Fruit fly (Drosophila melanogaster): ENCODE results near the gene Rab1.
A peak's percentile ranks its signal among the peaks of the same experiment; 100 is the strongest.

The Rab1 gene

DNA sequence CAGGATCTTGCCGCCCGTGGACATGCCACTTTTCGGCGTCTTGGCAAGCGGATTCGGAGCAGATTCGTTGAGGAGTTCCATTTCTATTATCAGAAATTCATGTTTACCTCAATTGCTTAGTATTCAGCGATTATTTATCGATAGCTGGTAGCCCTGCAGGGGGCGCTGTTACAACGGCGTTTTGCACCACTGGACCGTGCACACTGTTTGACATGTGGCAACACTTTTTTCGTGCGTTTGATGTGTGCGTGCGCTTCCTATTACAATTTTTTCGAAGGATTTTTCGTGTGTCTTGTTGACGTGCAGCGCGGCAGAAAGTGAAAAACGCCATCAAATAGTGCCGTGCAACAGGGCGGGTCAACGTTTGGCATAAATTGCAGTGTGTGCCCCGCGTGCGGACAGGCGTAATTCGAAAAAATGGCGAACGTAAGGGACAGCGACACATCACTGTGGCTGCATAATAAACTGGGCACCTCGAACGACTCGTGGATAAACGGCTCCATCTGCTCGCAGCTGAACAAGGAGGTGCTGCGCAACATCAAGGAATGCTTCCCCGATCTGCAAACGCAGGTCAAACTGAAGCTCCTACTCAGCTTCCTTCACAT, 45.3 kb downstream of the Rab1 start, which contains the start of the genes CG3337 and Nelf-A (continued):
- no peak for TF ChIP-seq oc (tag; optimal IDR thresholded peaks at IDR 0.05)
- TF ChIP-seq Ssrp (tag; optimal IDR thresholded peaks at IDR 0.05), result no peak
- TF ChIP-seq Mes4 (GFP tag; optimal IDR thresholded peaks at IDR 0.05), result peak; percentile 67
- TF ChIP-seq CG3407 (GFP tag; optimal IDR thresholded peaks at IDR 0.05), result no peak
- peak; percentile 86 for TF ChIP-seq Sry-δ (GFP tag; optimal IDR thresholded peaks at IDR 0.05)
- peak; percentile 83 for TF ChIP-seq CG7786 (GFP tag; optimal IDR thresholded peaks at IDR 0.05)
- peak; percentile 36 for TF ChIP-seq twi (tag; optimal IDR thresholded peaks at IDR 0.05)
- TF ChIP-seq sens (GFP tag), result peak; percentile 94
- TF ChIP-seq Scr (GFP tag; IDR thresholded peaks at IDR 0.05; ENCODE audit: partially characterized antibody), result peak; percentile 78
- no peak for TF ChIP-seq CG11093 (GFP tag; IDR thresholded peaks at IDR 0.05)
- peak; percentile 34; the same call in 1 of the 3 replicates for TF ChIP-seq CG14050 (GFP tag; IDR thresholded peaks at IDR 0.05)
- peak; percentile 44; the same call in 1 of the 2 replicates for TF ChIP-seq CG17612 (GFP tag; IDR thresholded peaks at IDR 0.05)
- TF ChIP-seq E2f2 (GFP tag; IDR thresholded peaks at IDR 0.05), result peak; percentile 68
- no peak for TF ChIP-seq fd64A (GFP tag; optimal IDR thresholded peaks at IDR 0.05)
- TF ChIP-seq tll (GFP tag; optimal IDR thresholded peaks at IDR 0.05), result no peak
- peak; percentile 45 for TF ChIP-seq Atf-2 (GFP tag; optimal IDR thresholded peaks at IDR 0.05)
- peak; percentile 67 for TF ChIP-seq CG12942 (GFP tag; optimal IDR thresholded peaks at IDR 0.05)
- TF ChIP-seq Sox102F (GFP tag; optimal IDR thresholded peaks at IDR 0.05), result no peak
- TF ChIP-seq ato (GFP tag; IDR thresholded peaks at IDR 0.05; ENCODE audit: partially characterized antibody), result peak; percentile 64
- TF ChIP-seq lov (optimal IDR thresholded peaks at IDR 0.05), result no peak
- 0 out of 3 replicates have a peak, but pooled peaks have one; percentile 52 for TF ChIP-seq lov (GFP tag; IDR thresholded peaks at IDR 0.05)
- peak; percentile 94 for TF ChIP-seq CG42726 (GFP tag; IDR thresholded peaks at IDR 0.05; ENCODE audit: partially characterized antibody)
- TF ChIP-seq CG32772 (GFP tag; IDR thresholded peaks at IDR 0.05), result 0 out of 2 replicates have a peak, but pooled peaks have one; percentile 46
- TF ChIP-seq HmgZ (tag; optimal IDR thresholded peaks at IDR 0.05), result peak; percentile 94
- peak; percentile 98 for TF ChIP-seq Ets65A (GFP tag)
- peak; percentile 97 for TF ChIP-seq Med (GFP tag)
- no peak for TF ChIP-seq Awh (GFP tag; IDR thresholded peaks at IDR 0.05)
- no peak for TF ChIP-seq sima (GFP tag; optimal IDR thresholded peaks at IDR 0.05)
- peak; percentile 55 for TF ChIP-seq al (GFP tag; IDR thresholded peaks at IDR 0.05)
- peak; percentile 79 for TF ChIP-seq CG32532 (GFP tag; IDR thresholded peaks at IDR 0.05)
- peak; percentile 89 for TF ChIP-seq bbx (GFP tag; IDR thresholded peaks at IDR 0.05; ENCODE audit: partially characterized antibody)
- peak; percentile 80 for TF ChIP-seq NfI (GFP tag; optimal IDR thresholded peaks at IDR 0.05)
- peak; percentile 27 for TF ChIP-seq en (GFP tag; optimal IDR thresholded peaks at IDR 0.05)
- peak; percentile 55 for TF ChIP-seq CG10366 (GFP tag; IDR thresholded peaks at IDR 0.05)
- peak; percentile 40 for TF ChIP-seq Atf3 (GFP tag; optimal IDR thresholded peaks at IDR 0.05)
- no peak for TF ChIP-seq CG8359 (GFP tag; optimal IDR thresholded peaks at IDR 0.05; ENCODE audit: borderline replicate concordance)
- no peak for TF ChIP-seq ro (GFP tag; IDR thresholded peaks at IDR 0.05)
- TF ChIP-seq ac (GFP tag; optimal IDR thresholded peaks at IDR 0.05), result no peak
- no peak for TF ChIP-seq CG18599 (GFP tag; optimal IDR thresholded peaks at IDR 0.05)
- peak; percentile 91; the same call in 3 of the 4 replicates for TF ChIP-seq chinmo (GFP tag; IDR thresholded peaks at IDR 0.05; ENCODE audit: partially characterized antibody)
- no peak for TF ChIP-seq zf30C (GFP tag; optimal IDR thresholded peaks at IDR 0.05)
- TF ChIP-seq gro (GFP tag; optimal IDR thresholded peaks at IDR 0.05), result peak; percentile 89
- TF ChIP-seq HmgD (GFP tag; optimal IDR thresholded peaks at IDR 0.05), result peak; percentile 85
- peak; percentile 69 for TF ChIP-seq Dll (GFP tag; IDR thresholded peaks at IDR 0.05; ENCODE audit: partially characterized antibody)
- TF ChIP-seq trh (GFP tag; optimal IDR thresholded peaks at IDR 0.05), result no peak
- peak; percentile 83 for TF ChIP-seq CG16813 (GFP tag; IDR thresholded peaks at IDR 0.05; ENCODE audit: partially characterized antibody)
- peak; percentile 82 for TF ChIP-seq p53 (GFP tag; optimal IDR thresholded peaks at IDR 0.05)
- TF ChIP-seq CG7357 (GFP tag; IDR thresholded peaks at IDR 0.05), result no peak
- no peak for TF ChIP-seq CG4360 (GFP tag; IDR thresholded peaks at IDR 0.05)
- peak; percentile 59 for TF ChIP-seq Dp (GFP tag; optimal IDR thresholded peaks at IDR 0.05)

Data from whole organism, embryonic.